Fruit fly (Drosophila melanogaster) whole organism, embryonic: ENCODE measurements around the gene CG42489.

Experiments
- Ada2b ChIP-seq: fragments of 200-800 bp; sonication (Bioruptor generic); IDR thresholded peaks from 2 replicates; pipeline ENCODE4 v1.3.6; 2022; ENCODE audit warnings: missing biosample characterization, missing genetic modification characterization
- BtbVII ChIP-seq: fragments of 200-800 bp; sonication (Bioruptor generic); optimal IDR thresholded peaks from 3 replicates; lab custom pipeline; 2017; ENCODE audit warnings: missing biosample characterization, mild to moderate bottlenecking, missing genetic modification characterization
- CG1024 ChIP-seq: fragments of 200-800 bp; sonication (Bioruptor generic); IDR thresholded peaks from 2 replicates; pipeline ENCODE4 v1.3.6; 2022; ENCODE audit warnings: missing biosample characterization, missing genetic modification characterization
- CG10274 ChIP-seq: fragments of 200-800 bp; sonication (Bioruptor generic); optimal IDR thresholded peaks from 3 replicates; lab custom pipeline; 2017; ENCODE audit warnings: missing biosample characterization, mild to moderate bottlenecking, missing genetic modification characterization
- CG10431 ChIP-seq: fragments of 200-800 bp; sonication (Bioruptor generic); optimal IDR thresholded peaks from 3 replicates; lab custom pipeline; 2018; ENCODE audit warnings: missing biosample characterization, mild to moderate bottlenecking, missing genetic modification characterization
- CG13287 ChIP-seq: fragments of 200-800 bp; sonication (Bioruptor generic); IDR thresholded peaks from 2 replicates; pipeline ENCODE4 v1.3.6; 2022; ENCODE audit warnings: missing biosample characterization, missing genetic modification characterization; ENCODE audit not compliant: partially characterized antibody
- CG13424 ChIP-seq: fragments of 200-800 bp; sonication (Bioruptor generic); optimal IDR thresholded peaks from 2 replicates; lab custom pipeline; 2019; ENCODE audit warnings: missing biosample characterization, mild to moderate bottlenecking, missing genetic modification characterization, moderate library complexity
- CG13624 ChIP-seq: fragments of 200-800 bp; sonication (Bioruptor generic); optimal IDR thresholded peaks from 2 replicates; lab custom pipeline; 2016; ENCODE audit warnings: missing biosample characterization, missing genetic modification characterization
- CG17912 ChIP-seq: fragments of 200-800 bp; sonication (Bioruptor generic); optimal IDR thresholded peaks from 2 replicates; lab custom pipeline; 2018; ENCODE audit warnings: missing biosample characterization, mild to moderate bottlenecking, missing genetic modification characterization
- CG1792 ChIP-seq: fragments of 200-800 bp; sonication (Bioruptor generic); optimal IDR thresholded peaks from 2 replicates; lab custom pipeline; 2016; ENCODE audit warnings: missing biosample characterization, missing genetic modification characterization
- CG18262 ChIP-seq: fragments of 200-800 bp; optimal IDR thresholded peaks from 3 replicates; lab custom pipeline; 2019; ENCODE audit warnings: missing biosample characterization, mild to moderate bottlenecking, missing genetic modification characterization, moderate library complexity
- CG2129 ChIP-seq: fragments of 200-800 bp; sonication (Bioruptor generic); IDR thresholded peaks from 2 replicates; pipeline ENCODE4 v1.3.6; 2022; ENCODE audit warnings: missing biosample characterization, missing genetic modification characterization; ENCODE audit not compliant: partially characterized antibody
- CG3281 ChIP-seq: fragments of 200-800 bp; sonication (Bioruptor generic); optimal IDR thresholded peaks from 3 replicates; lab custom pipeline; 2017; ENCODE audit warnings: missing biosample characterization, mild to moderate bottlenecking, missing genetic modification characterization
- CG33213 ChIP-seq: fragments of 200-800 bp; sonication (Bioruptor generic); optimal IDR thresholded peaks from 3 replicates; lab custom pipeline; 2016; ENCODE audit warnings: missing biosample characterization, missing genetic modification characterization
- CG33557 ChIP-seq: fragments of 200-800 bp; sonication (Bioruptor generic); optimal IDR thresholded peaks from 2 replicates; lab custom pipeline; 2019; ENCODE audit warnings: missing biosample characterization, mild to moderate bottlenecking, missing genetic modification characterization, moderate library complexity
- CG34422 ChIP-seq: fragments of 200-800 bp; sonication (Bioruptor generic); IDR thresholded peaks from 3 replicates; pipeline ENCODE4 v1.3.6; 2022; ENCODE audit warnings: missing biosample characterization, missing genetic modification characterization
- CG6654 ChIP-seq: fragments of 200-800 bp; sonication (Bioruptor generic); optimal IDR thresholded peaks from 2 replicates; lab custom pipeline; 2017; ENCODE audit warnings: missing biosample characterization, mild to moderate bottlenecking, missing genetic modification characterization
- CG6854 ChIP-seq: fragments of 200-800 bp; sonication (Bioruptor generic); optimal IDR thresholded peaks from 3 replicates; lab custom pipeline; 2017; ENCODE audit warnings: missing biosample characterization, mild to moderate bottlenecking, missing genetic modification characterization
- CG7963 ChIP-seq: fragments of 200-800 bp; sonication (Bioruptor generic); IDR thresholded peaks from 3 replicates; pipeline ENCODE4 v1.3.6; 2022; ENCODE audit warnings: missing biosample characterization, missing genetic modification characterization; ENCODE audit not compliant: partially characterized antibody
- CG8388 ChIP-seq: fragments of 200-800 bp; sonication (Bioruptor generic); optimal IDR thresholded peaks from 2 replicates; lab custom pipeline; 2019; ENCODE audit warnings: missing biosample characterization, mild to moderate bottlenecking, missing genetic modification characterization, moderate library complexity
- CG8944 ChIP-seq: fragments of 200-800 bp; sonication (Bioruptor generic); optimal IDR thresholded peaks from 3 replicates; lab custom pipeline; 2016; ENCODE audit warnings: missing biosample characterization, missing genetic modification characterization
- Drgx ChIP-seq: fragments of 200-800 bp; sonication (Bioruptor generic); IDR thresholded peaks from 2 replicates; pipeline ENCODE4 v1.3.6; 2022; ENCODE audit warnings: missing biosample characterization, missing genetic modification characterization
- H15 ChIP-seq: fragments of 200-800 bp; sonication (Bioruptor generic); IDR thresholded peaks from 3 replicates; pipeline ENCODE4 v1.3.6; 2022; ENCODE audit warnings: missing biosample characterization, missing genetic modification characterization
- HLH3B ChIP-seq: fragments of 200-800 bp; sonication (Bioruptor generic); IDR thresholded peaks from 2 replicates; pipeline ENCODE4 v1.3.6; 2022; ENCODE audit warnings: missing biosample characterization, missing genetic modification characterization
- Hand ChIP-seq: fragments of 200-800 bp; sonication (Bioruptor generic); optimal IDR thresholded peaks from 2 replicates; lab custom pipeline; 2017; ENCODE audit warnings: mild to moderate bottlenecking, missing biosample characterization, missing genetic modification reagents, missing genetic modification characterization
- Kr ChIP-seq: fragments of 200-800 bp; sonication (Bioruptor generic); optimal IDR thresholded peaks from 2 replicates; lab custom pipeline; 2017; ENCODE audit warnings: missing biosample characterization, mild to moderate bottlenecking, missing genetic modification characterization
- Lim3 ChIP-seq: fragments of 200-800 bp; sonication (Bioruptor generic); IDR thresholded peaks from 2 replicates; pipeline ENCODE4 v1.3.6; 2022; ENCODE audit warnings: missing biosample characterization, missing genetic modification characterization
- Max ChIP-seq: fragments of 200-800 bp; sonication (Bioruptor generic); optimal IDR thresholded peaks from 2 replicates; lab custom pipeline; 2016; ENCODE audit warnings: missing biosample characterization, mild to moderate bottlenecking, missing genetic modification characterization
- Med ChIP-seq: fragments of 200-800 bp; sonication (Bioruptor generic); peaks from one replicate; lab custom pipeline; 2016; ENCODE audit warnings: missing biosample characterization, missing genetic modification characterization, mild to moderate bottlenecking, inconsistent platforms, moderate library complexity
- Spps ChIP-seq: fragments of 200-800 bp; sonication (Bioruptor generic); optimal IDR thresholded peaks from 2 replicates; lab custom pipeline; 2018; ENCODE audit warnings: missing biosample characterization, mild to moderate bottlenecking, missing genetic modification characterization
- bsh ChIP-seq, 2 experiments: fragments of 200-800 bp; sonication (Bioruptor generic); optimal IDR thresholded peaks; 2 replicates each; lab custom pipeline; 2017 to 2018; ENCODE audit warnings: mild to moderate bottlenecking in 2 of 2, missing biosample characterization in 2 of 2, missing genetic modification characterization in 2 of 2, moderate library complexity in 1 of 2
- btn ChIP-seq: fragments of 200-800 bp; sonication (Bioruptor generic); optimal IDR thresholded peaks from 2 replicates; lab custom pipeline; 2016; ENCODE audit warnings: missing biosample characterization, missing genetic modification characterization
- crp ChIP-seq, 2 experiments: fragments of 200-800 bp; sonication (Bioruptor generic); optimal IDR thresholded peaks; 2 replicates in 1 of 2; 3 replicates in 1 of 2; lab custom pipeline; 2017; ENCODE audit warnings: missing biosample characterization in 2 of 2, missing genetic modification characterization in 2 of 2, mild to moderate bottlenecking in 1 of 2, moderate library complexity in 1 of 2
- da ChIP-seq: fragments of 200-800 bp; sonication (Bioruptor generic); optimal IDR thresholded peaks from 2 replicates; lab custom pipeline; 2016; ENCODE audit warnings: missing biosample characterization, missing genetic modification characterization
- dmrt11E ChIP-seq: fragments of 200-800 bp; sonication (Bioruptor generic); optimal IDR thresholded peaks from 3 replicates; lab custom pipeline; 2018; ENCODE audit warnings: missing biosample characterization, mild to moderate bottlenecking, missing genetic modification characterization, moderate library complexity
- esg ChIP-seq: fragments of 200-800 bp; sonication (Bioruptor generic); conservative IDR thresholded peaks from 2 replicates; pipeline ENCODE4 v1.3.6; 2022; ENCODE audit warnings: missing biosample characterization, missing genetic modification characterization
- fru ChIP-seq: fragments of >200 bp; optimal IDR thresholded peaks from 2 replicates; lab custom pipeline; 2017
- gce ChIP-seq: fragments of 200-800 bp; sonication (Bioruptor generic); IDR thresholded peaks from 3 replicates; pipeline ENCODE4 v1.3.6; 2022; ENCODE audit warnings: missing biosample characterization, missing genetic modification characterization
- gro ChIP-seq: fragments of 200-800 bp; sonication (Bioruptor generic); optimal IDR thresholded peaks from 2 replicates; lab custom pipeline; 2016; ENCODE audit warnings: missing biosample characterization, missing genetic modification characterization
- jing ChIP-seq: fragments of 200-800 bp; sonication (Bioruptor generic); optimal IDR thresholded peaks from 2 replicates; lab custom pipeline; 2018; ENCODE audit warnings: missing biosample characterization, mild to moderate bottlenecking, missing genetic modification characterization
- lilli ChIP-seq: fragments of 200-800 bp; sonication (Bioruptor generic); optimal IDR thresholded peaks from 3 replicates; lab custom pipeline; 2016; ENCODE audit warnings: missing biosample characterization, missing genetic modification characterization
- org-1 ChIP-seq: fragments of 200-800 bp; sonication (Bioruptor generic); optimal IDR thresholded peaks from 2 replicates; lab custom pipeline; 2017; ENCODE audit warnings: missing biosample characterization, missing genetic modification characterization
- peb ChIP-seq: fragments of 200-800 bp; sonication (Bioruptor generic); IDR thresholded peaks from 2 replicates; pipeline ENCODE4 v1.3.6; 2022; ENCODE audit warnings: missing biosample characterization, missing genetic modification characterization
- pfk ChIP-seq: fragments of 200-800 bp; sonication (Bioruptor generic); optimal IDR thresholded peaks from 2 replicates; lab custom pipeline; 2018; ENCODE audit warnings: missing biosample characterization, mild to moderate bottlenecking, missing genetic modification characterization, moderate library complexity
- pho ChIP-seq: fragments of 200-800 bp; sonication (Bioruptor generic); optimal IDR thresholded peaks from 2 replicates; lab custom pipeline; 2016; ENCODE audit warnings: missing biosample characterization, missing genetic modification characterization
- tgo ChIP-seq: fragments of 200-800 bp; sonication (Bioruptor generic); IDR thresholded peaks from 3 replicates; pipeline ENCODE4 v1.3.6; 2022; ENCODE audit warnings: missing biosample characterization, missing genetic modification characterization
- tna ChIP-seq: fragments of 200-800 bp; sonication (Bioruptor generic); IDR thresholded peaks from 2 replicates; pipeline ENCODE4 v1.3.6; 2022; ENCODE audit warnings: missing biosample characterization, missing genetic modification characterization; ENCODE audit not compliant: partially characterized antibody
- unc-4 ChIP-seq: fragments of 200-800 bp; sonication (Bioruptor generic); IDR thresholded peaks from 2 replicates; pipeline ENCODE4 v1.3.6; 2022; ENCODE audit warnings: missing biosample characterization, missing genetic modification characterization; ENCODE audit not compliant: partially characterized antibody
- vnd ChIP-seq: fragments of 200-800 bp; sonication (Bioruptor generic); IDR thresholded peaks from 3 replicates; pipeline ENCODE4 v1.3.6; 2022; ENCODE audit warnings: missing biosample characterization, missing genetic modification characterization; ENCODE audit not compliant: partially characterized antibody

CG42489 gene

dm6 chr3R:8669029-8669707 is 14.6 kb upstream of the CG42489 start (continued):
- TF ChIP-seq CG17912 (GFP tag; lab: Kevin White, UChicago) (peak; percentile 84), pho (GFP tag; lab: Kevin White, UChicago) (peak; percentile 97), CG10431 (peak; percentile 94), CG10274 (GFP tag; lab: Kevin White, UChicago) (peak; percentile 89), CG18262 (tag; lab: Kevin White, UChicago) (peak; percentile 99), CG33557 (GFP tag; lab: Kevin White, UChicago) (peak; percentile 94), Lim3 (GFP tag; lab: Robert Waterston, UW) (peak; percentile 84; the same call in 1 of the 2 replicates), CG13287 (GFP tag; lab: Robert Waterston, UW) (peak; percentile 75), CG6654 (peak; percentile 89), btn (GFP tag; lab: Kevin White, UChicago) (peak; percentile 95), CG7963 (GFP tag; lab: Robert Waterston, UW) (peak; percentile 73), pfk (peak; percentile 73), da (peak; percentile 90), dmrt11E (tag; lab: Kevin White, UChicago) (peak; percentile 98), gro (GFP tag; lab: Kevin White, UChicago) (peak; percentile 98), CG34422 (GFP tag; lab: Robert Waterston, UW) (peak; percentile 97), Drgx (GFP tag; lab: Robert Waterston, UW) (peak; percentile 98), crp (GFP tag; optimal IDR thresholded peaks at IDR 0.05; lab: Kevin White, UChicago) (peak; percentile 32 to 77), esg (peak; percentile 92), CG6854 (GFP tag; lab: Kevin White, UChicago) (peak; percentile 98), CG3281 (GFP tag; lab: Kevin White, UChicago) (peak; percentile 99), H15 (GFP tag; lab: Robert Waterston, UW) (peak; percentile 95), tgo (GFP tag; lab: Robert Waterston, UW) (peak; percentile 96), Ada2b (GFP tag; lab: Robert Waterston, UW) (peak; percentile 97), Hand (GFP tag; lab: Kevin White, UChicago) (peak; percentile 98), BtbVII (peak; percentile 98), HLH3B (GFP tag; lab: Robert Waterston, UW) (peak; percentile 97), CG8388 (GFP tag; lab: Kevin White, UChicago) (peak; percentile 98), bsh (GFP tag; optimal IDR thresholded peaks at IDR 0.05; lab: Kevin White, UChicago) (peak; percentile 97 to 98), vnd (GFP tag; lab: Robert Waterston, UW) (peak; percentile 37), Med (GFP tag; lab: Kevin White, UChicago) (peak; percentile 100), CG33213 (GFP tag; lab: Kevin White, UChicago) (peak; percentile 97), CG13624 (GFP tag; lab: Kevin White, UChicago) (peak; percentile 98), peb (GFP tag; lab: Robert Waterston, UW) (peak; percentile 91), lilli (GFP tag; lab: Kevin White, UChicago) (peak; percentile 99), jing (GFP tag; lab: Kevin White, UChicago) (peak; percentile 94), Kr (GFP tag; lab: Kevin White, UChicago) (peak; percentile 99), Spps (tag; lab: Kevin White, UChicago) (peak; percentile 97), org-1 (peak; percentile 97), gce (peak; percentile 96), CG1792 (GFP tag; lab: Kevin White, UChicago) (peak; percentile 96), CG2129 (GFP tag; lab: Robert Waterston, UW) (0 out of 2 replicates have a peak, but pooled peaks have one; percentile 48), unc-4 (peak; percentile 70), CG1024 (GFP tag; lab: Robert Waterston, UW) (peak; percentile 93), CG13424 (tag; lab: Kevin White, UChicago) (peak; percentile 98), Max (GFP tag; lab: Kevin White, UChicago) (peak; percentile 98), tna (no peak; the same call in none of the 2 replicates), fru (lab: Kevin White, UChicago) (no peak), CG8944 (peak; percentile 95)
